Worm (Caenorhabditis elegans): ENCODE results near the gene Y47D7A.3.

ce11 chrV:4410643-4411042 is at the start of gene Y47D7A.3:
- TF ChIP-seq med-1 (GFP tag; optimal IDR thresholded peaks at IDR 0.05; ENCODE audit: insufficient read depth) (no peak), cog-1 (tag; optimal IDR thresholded peaks at IDR 0.05) (no peak), flt-1 (GFP tag; IDR thresholded peaks at IDR 0.05) (no peak), ref-1 (GFP tag; conservative IDR thresholded peaks at IDR 0.05) (no peak)
